Fruit fly (Drosophila melanogaster) whole organism, prepupa: ENCODE results near the gene Mnat9.

Experiments used
- CG10669 ChIP-seq: fragments of 200-800 bp; sonication (Bioruptor generic); optimal IDR thresholded peaks from 3 replicates; lab custom pipeline; 2018; ENCODE audit warnings: missing biosample characterization, mild to moderate bottlenecking, missing genetic modification characterization, moderate library complexity
- CG11762 ChIP-seq: fragments of 200-800 bp; sonication (Bioruptor generic); optimal IDR thresholded peaks from 3 replicates; lab custom pipeline; 2016; ENCODE audit warnings: missing biosample characterization, missing genetic modification characterization; ENCODE audit not compliant: insufficient read depth
- CG1621 ChIP-seq: fragments of 200-800 bp; sonication (Bioruptor generic); optimal IDR thresholded peaks from 3 replicates; lab custom pipeline; 2018; ENCODE audit warnings: missing biosample characterization, mild to moderate bottlenecking, missing genetic modification characterization
- CG16779 ChIP-seq: fragments of 200-800 bp; sonication (Bioruptor generic); optimal IDR thresholded peaks from 3 replicates; lab custom pipeline; 2017; ENCODE audit warnings: missing biosample characterization, mild to moderate bottlenecking, missing genetic modification characterization
- CG3032 ChIP-seq: fragments of 200-800 bp; optimal IDR thresholded peaks from 2 replicates; lab custom pipeline; 2019; ENCODE audit warnings: missing biosample characterization, mild to moderate bottlenecking, missing genetic modification characterization, moderate library complexity
- CG31627 ChIP-seq: fragments of 200-800 bp; sonication (Bioruptor generic); optimal IDR thresholded peaks from 3 replicates; lab custom pipeline; 2016; ENCODE audit warnings: missing biosample characterization, missing genetic modification characterization
- CG32006 ChIP-seq: fragments of 200-800 bp; sonication (Bioruptor generic); optimal IDR thresholded peaks from 3 replicates; lab custom pipeline; 2017; ENCODE audit warnings: missing biosample characterization, mild to moderate bottlenecking, missing genetic modification characterization
- CG4318 ChIP-seq: fragments of 200-800 bp; sonication (Bioruptor generic); optimal IDR thresholded peaks from 3 replicates; lab custom pipeline; 2017; ENCODE audit warnings: missing biosample characterization, mild to moderate bottlenecking, missing genetic modification characterization
- CG6163 ChIP-seq: fragments of 200-800 bp; sonication (Bioruptor generic); IDR thresholded peaks from 3 replicates; pipeline ENCODE4 v1.3.6; 2022; ENCODE audit warnings: missing biosample characterization, missing genetic modification characterization
- CG6276 ChIP-seq: fragments of 200-800 bp; sonication (Bioruptor generic); optimal IDR thresholded peaks from 2 replicates; lab custom pipeline; 2017; ENCODE audit warnings: missing biosample characterization, mild to moderate bottlenecking, missing genetic modification characterization
- CG6792 ChIP-seq: fragments of 200-800 bp; sonication (Bioruptor generic); optimal IDR thresholded peaks from 3 replicates; lab custom pipeline; 2016; ENCODE audit warnings: missing biosample characterization, missing genetic modification characterization
- CG6808 ChIP-seq: fragments of 200-800 bp; sonication (Bioruptor generic); optimal IDR thresholded peaks from 3 replicates; lab custom pipeline; 2017; ENCODE audit warnings: missing biosample characterization, missing genetic modification characterization, mild to moderate bottlenecking, moderate library complexity, missing genetic modification reagents
- CG8119 ChIP-seq: fragments of 200-800 bp; sonication (Bioruptor generic); IDR thresholded peaks from 3 replicates; pipeline ENCODE4 v1.3.6; 2022; ENCODE audit warnings: missing biosample characterization, missing genetic modification characterization
- CG8319 ChIP-seq: fragments of 200-800 bp; sonication (Bioruptor generic); optimal IDR thresholded peaks from 3 replicates; lab custom pipeline; 2016; ENCODE audit warnings: missing biosample characterization, missing genetic modification characterization
- CG8632 ChIP-seq: fragments of 200-800 bp; sonication (Bioruptor generic); optimal IDR thresholded peaks from 3 replicates; lab custom pipeline; 2016; ENCODE audit warnings: missing biosample characterization, missing genetic modification characterization
- CG9139 ChIP-seq: fragments of 200-800 bp; sonication (Bioruptor generic); optimal IDR thresholded peaks from 3 replicates; lab custom pipeline; 2017; ENCODE audit warnings: missing biosample characterization, mild to moderate bottlenecking, missing genetic modification characterization
- Eip78C ChIP-seq: fragments of 200-800 bp; sonication (Bioruptor generic); peaks from one replicate; lab custom pipeline; 2016; ENCODE audit warnings: missing biosample characterization, missing genetic modification characterization
- Eip93F ChIP-seq: fragments of 200-800 bp; sonication (Bioruptor generic); optimal IDR thresholded peaks from 2 replicates; lab custom pipeline; 2016; ENCODE audit warnings: missing biosample characterization, mild to moderate bottlenecking, missing genetic modification characterization
- Ets21C ChIP-seq: fragments of 200-800 bp; sonication (Bioruptor generic); optimal IDR thresholded peaks from 3 replicates; lab custom pipeline; 2016; ENCODE audit warnings: missing biosample characterization, missing genetic modification characterization
- Gug ChIP-seq: fragments of 200-800 bp; sonication (Bioruptor generic); IDR thresholded peaks from 2 replicates; pipeline ENCODE4 v1.3.6; 2022; ENCODE audit warnings: missing biosample characterization, missing genetic modification characterization
- Hr38 ChIP-seq: sonication (Bioruptor generic); optimal IDR thresholded peaks from 2 replicates; lab custom pipeline; 2016; ENCODE audit warnings: missing biosample characterization, missing genetic modification characterization
- Lpt ChIP-seq: fragments of 200-800 bp; sonication (Bioruptor generic); optimal IDR thresholded peaks from 3 replicates; lab custom pipeline; 2016; ENCODE audit warnings: missing biosample characterization, missing genetic modification characterization
- Met ChIP-seq: fragments of 200-800 bp; sonication (Bioruptor generic); optimal IDR thresholded peaks from 3 replicates; lab custom pipeline; 2016; ENCODE audit warnings: missing biosample characterization, missing genetic modification characterization
- Smox ChIP-seq: fragments of 200-800 bp; sonication (Bioruptor generic); optimal IDR thresholded peaks from 3 replicates; lab custom pipeline; 2016; ENCODE audit warnings: missing biosample characterization, missing genetic modification characterization
- Sox102F ChIP-seq: fragments of 200-800 bp; sonication (Bioruptor generic); optimal IDR thresholded peaks from 2 replicates; lab custom pipeline; 2016; ENCODE audit warnings: missing biosample characterization, mild to moderate bottlenecking, missing genetic modification characterization
- Sox15 ChIP-seq: fragments of 200-800 bp; sonication (Bioruptor generic); optimal IDR thresholded peaks from 3 replicates; lab custom pipeline; 2016; ENCODE audit warnings: missing biosample characterization, missing genetic modification characterization
- dsx ChIP-seq: fragments of 200-800 bp; optimal IDR thresholded peaks from 3 replicates; lab custom pipeline; 2019; ENCODE audit warnings: missing biosample characterization, mild to moderate bottlenecking, missing genetic modification characterization, moderate library complexity; ENCODE audit not compliant: poor library complexity, severe bottlenecking
- eg ChIP-seq: fragments of 200-800 bp; sonication (Bioruptor generic); IDR thresholded peaks from 3 replicates; pipeline ENCODE4 v1.3.6; 2022; ENCODE audit warnings: missing biosample characterization, missing genetic modification characterization
- fd85E ChIP-seq: fragments of 200-800 bp; sonication (Bioruptor generic); optimal IDR thresholded peaks from 3 replicates; lab custom pipeline; 2016; ENCODE audit warnings: missing biosample characterization, missing genetic modification characterization
- fkh ChIP-seq: fragments of 200-800 bp; sonication (Bioruptor generic); optimal IDR thresholded peaks from 3 replicates; lab custom pipeline; 2017; ENCODE audit warnings: missing biosample characterization, mild to moderate bottlenecking, missing genetic modification characterization, moderate library complexity
- pdm3 ChIP-seq: fragments of 200-800 bp; sonication (Bioruptor generic); optimal IDR thresholded peaks from 3 replicates; lab custom pipeline; 2016; ENCODE audit warnings: missing biosample characterization, missing genetic modification characterization
- spab ChIP-seq: fragments of 200-800 bp; sonication (Bioruptor generic); optimal IDR thresholded peaks from 2 replicates; lab custom pipeline; 2017; ENCODE audit warnings: missing biosample characterization, mild to moderate bottlenecking, missing genetic modification characterization, missing genetic modification reagents
- svp ChIP-seq: fragments of 200-800 bp; sonication (Bioruptor generic); peaks from one replicate; lab custom pipeline; 2016; ENCODE audit warnings: missing biosample characterization, missing genetic modification characterization
- vri ChIP-seq: fragments of 200-800 bp; sonication (Bioruptor generic); optimal IDR thresholded peaks from 3 replicates; lab custom pipeline; 2016; ENCODE audit warnings: missing biosample characterization, mild to moderate bottlenecking, missing genetic modification characterization

Mnat9 gene

DNA sequence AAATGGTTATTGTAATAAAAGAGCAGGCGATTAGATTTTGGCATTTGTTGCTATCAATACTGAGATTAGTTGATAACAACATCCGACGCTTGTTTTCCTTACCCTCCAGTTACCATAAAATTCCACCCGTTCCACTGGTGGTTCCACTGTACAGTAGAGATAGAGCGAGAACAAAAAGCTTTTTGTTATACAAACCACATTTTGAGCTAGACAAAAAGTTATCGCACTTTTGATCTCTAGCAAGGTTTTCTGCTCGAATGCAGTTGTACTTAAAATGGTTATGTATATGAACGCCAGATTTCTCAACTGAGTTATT, 10.9 kb downstream of the Mnat9 start:
- no peak for TF ChIP-seq Met (GFP tag; lab: Kevin White, UChicago)
- TF ChIP-seq CG9139 (GFP tag; lab: Kevin White, UChicago) = no peak
- no peak for TF ChIP-seq CG4318 (GFP tag; lab: Kevin White, UChicago)
- peak; percentile 81 for TF ChIP-seq svp (GFP tag; lab: Kevin White, UChicago)
- no peak for TF ChIP-seq CG6792 (GFP tag; lab: Kevin White, UChicago)
- TF ChIP-seq CG16779 = no peak
- TF ChIP-seq, all 60 proteins: peak for 1

- no peak for TF ChIP-seq Gug (GFP tag; lab: Robert Waterston, UW)
- no peak for TF ChIP-seq Sox102F (GFP tag; lab: Kevin White, UChicago)
- no peak for TF ChIP-seq CG8319 (GFP tag; lab: Kevin White, UChicago)
- peak; percentile 87 for TF ChIP-seq svp (GFP tag; lab: Kevin White, UChicago)
Observed at dm6 chr3R:31604409-31605116, 11.4 kb downstream of the Mnat9 start.

- TF ChIP-seq pdm3 (GFP tag; lab: Kevin White, UChicago) (no peak), fkh (peak; percentile 88)
Observed at dm6 chr3R:31603655-31604054, 12.3 kb downstream of the Mnat9 start.

- TF ChIP-seq Smox (GFP tag; lab: Kevin White, UChicago) (no peak), CG6163 (GFP tag; lab: Robert Waterston, UW) (no peak), eg (GFP tag; lab: Robert Waterston, UW) (no peak; the same call in 2 of the 3 replicates), Sox15 (no peak), Eip93F (GFP tag; lab: Kevin White, UChicago) (no peak), Hr38 (no peak)
- TF ChIP-seq, all 60 proteins: peak for 0
Observed at dm6 chr3R:31603246-31603645, 12.7 kb downstream of the Mnat9 start.

- no peak for TF ChIP-seq CG9139 (GFP tag; lab: Kevin White, UChicago)
- TF ChIP-seq Eip78C (GFP tag; lab: Kevin White, UChicago) = no peak
- TF ChIP-seq CG8632 (GFP tag; lab: Kevin White, UChicago) = no peak
- TF ChIP-seq CG8119 (GFP tag; lab: Robert Waterston, UW) = no peak
- no peak for TF ChIP-seq CG11762 (GFP tag; lab: Kevin White, UChicago)
- no peak for TF ChIP-seq CG10669
- no peak for TF ChIP-seq Lpt (GFP tag; lab: Kevin White, UChicago)
- no peak for TF ChIP-seq spab (GFP tag; lab: Kevin White, UChicago)
- TF ChIP-seq dsx (GFP tag; lab: Kevin White, UChicago) = no peak
- no peak for TF ChIP-seq CG6276 (GFP tag; lab: Kevin White, UChicago)
- TF ChIP-seq CG1621 = no peak
- TF ChIP-seq fkh = peak; percentile 16
- TF ChIP-seq Sox15 = no peak
- no peak for TF ChIP-seq Smox (GFP tag; lab: Kevin White, UChicago)
- no peak for TF ChIP-seq Ets21C
- TF ChIP-seq fd85E (GFP tag; lab: Kevin White, UChicago) = no peak
- TF ChIP-seq Hr38 = no peak
- no peak for TF ChIP-seq Gug (GFP tag; lab: Robert Waterston, UW)
- peak; percentile 94 for TF ChIP-seq vri (GFP tag; lab: Kevin White, UChicago)
- TF ChIP-seq CG32006 = no peak
- TF ChIP-seq svp (GFP tag; lab: Kevin White, UChicago) = peak; percentile 81
- TF ChIP-seq CG31627 (GFP tag; lab: Kevin White, UChicago) = no peak
- no peak for TF ChIP-seq CG3032 (tag; lab: Kevin White, UChicago)
- no peak for TF ChIP-seq CG6808
Observed at dm6 chr3R:31599538-31600313, 16.2 kb downstream of the Mnat9 start.
